Worm (Caenorhabditis elegans) whole organism, mixed stage, embryonic: ENCODE data around the gene sir-2.3.

Experiments
- ces-1 ChIP-seq: fragments of 150-350 bp; optimal IDR thresholded peaks from 2 replicates; lab custom pipeline; 2014; ENCODE audit warnings: missing biosample characterization, missing genetic modification reagents, missing genetic modification characterization
- ham-2 ChIP-seq: fragments of 200-800 bp; sonication (Bioruptor generic); optimal IDR thresholded peaks from 2 replicates; lab custom pipeline; 2018; ENCODE audit warnings: mild to moderate bottlenecking, missing genetic modification characterization, missing compliant biosample characterization
- mep-1 ChIP-seq: fragments of 150-350 bp; optimal IDR thresholded peaks from 2 replicates; lab custom pipeline; 2017; ENCODE audit warnings: missing biosample characterization, missing genetic modification reagents, missing genetic modification characterization, inconsistent platforms
- nhr-28 ChIP-seq: fragments of 150-350 bp; optimal IDR thresholded peaks from 2 replicates; lab custom pipeline; 2014; ENCODE audit warnings: missing biosample characterization, missing genetic modification characterization
- pha-4 ChIP-seq: fragments of 150-350 bp; optimal IDR thresholded peaks from 2 replicates; lab custom pipeline; 2018; ENCODE audit warnings: missing biosample characterization, missing genetic modification reagents, missing genetic modification characterization
- snpc-4 ChIP-seq: fragments of 150-350 bp; optimal IDR thresholded peaks from 2 replicates; lab custom pipeline; 2014; ENCODE audit warnings: missing biosample characterization, missing genetic modification characterization

- peak; percentile 90 for TF ChIP-seq mep-1
- TF ChIP-seq ces-1 (GFP tag; lab: Kevin White, UChicago) = peak; percentile 62
- no peak for TF ChIP-seq snpc-4 (tag; lab: Kevin White, UChicago)
- TF ChIP-seq ham-2 = peak; percentile 94
- TF ChIP-seq nhr-28 (tag; lab: Kevin White, UChicago) = peak; percentile 20
- peak; percentile 88 for TF ChIP-seq pha-4 (tag; lab: Kevin White, UChicago)
Observed at ce11 chrX:13306869-13307446, 24.5 kb upstream of the sir-2.3 start.
